Fruit fly (Drosophila melanogaster) whole organism, prepupa: ENCODE results near the gene CG45066.

Experiments used
- Blimp-1 ChIP-seq: fragments of 200-800 bp; sonication (Bioruptor generic); optimal IDR thresholded peaks from 3 replicates; lab custom pipeline; 2017; ENCODE audit warnings: missing biosample characterization, missing genetic modification characterization, mild to moderate bottlenecking, moderate library complexity, missing genetic modification reagents
- CG10669 ChIP-seq: fragments of 200-800 bp; sonication (Bioruptor generic); optimal IDR thresholded peaks from 3 replicates; lab custom pipeline; 2018; ENCODE audit warnings: missing biosample characterization, mild to moderate bottlenecking, missing genetic modification characterization, moderate library complexity
- CG11294 ChIP-seq: fragments of 200-800 bp; sonication (Bioruptor generic); IDR thresholded peaks from 2 replicates; pipeline ENCODE4 v1.3.6; 2022; ENCODE audit warnings: missing biosample characterization, missing genetic modification characterization
- CG15336 ChIP-seq: fragments of 200-800 bp; sonication (Bioruptor generic); IDR thresholded peaks from 2 replicates; pipeline ENCODE4 v1.3.6; 2022; ENCODE audit warnings: missing biosample characterization, missing genetic modification characterization
- CG3032 ChIP-seq: fragments of 200-800 bp; optimal IDR thresholded peaks from 2 replicates; lab custom pipeline; 2019; ENCODE audit warnings: missing biosample characterization, mild to moderate bottlenecking, missing genetic modification characterization, moderate library complexity
- CG31627 ChIP-seq: fragments of 200-800 bp; sonication (Bioruptor generic); optimal IDR thresholded peaks from 3 replicates; lab custom pipeline; 2016; ENCODE audit warnings: missing biosample characterization, missing genetic modification characterization
- CG32006 ChIP-seq: fragments of 200-800 bp; sonication (Bioruptor generic); optimal IDR thresholded peaks from 3 replicates; lab custom pipeline; 2017; ENCODE audit warnings: missing biosample characterization, mild to moderate bottlenecking, missing genetic modification characterization
- CG3919 ChIP-seq: fragments of 200-800 bp; sonication (Bioruptor generic); optimal IDR thresholded peaks from 3 replicates; lab custom pipeline; 2016; ENCODE audit warnings: missing biosample characterization, missing genetic modification characterization
- CG4318 ChIP-seq: fragments of 200-800 bp; sonication (Bioruptor generic); optimal IDR thresholded peaks from 3 replicates; lab custom pipeline; 2017; ENCODE audit warnings: missing biosample characterization, mild to moderate bottlenecking, missing genetic modification characterization
- CG6163 ChIP-seq: fragments of 200-800 bp; sonication (Bioruptor generic); IDR thresholded peaks from 3 replicates; pipeline ENCODE4 v1.3.6; 2022; ENCODE audit warnings: missing biosample characterization, missing genetic modification characterization
- CG6276 ChIP-seq: fragments of 200-800 bp; sonication (Bioruptor generic); optimal IDR thresholded peaks from 2 replicates; lab custom pipeline; 2017; ENCODE audit warnings: missing biosample characterization, mild to moderate bottlenecking, missing genetic modification characterization
- CG6808 ChIP-seq: fragments of 200-800 bp; sonication (Bioruptor generic); optimal IDR thresholded peaks from 3 replicates; lab custom pipeline; 2017; ENCODE audit warnings: missing biosample characterization, missing genetic modification characterization, mild to moderate bottlenecking, moderate library complexity, missing genetic modification reagents
- CG6854 ChIP-seq: fragments of 200-800 bp; sonication (Bioruptor generic); optimal IDR thresholded peaks from 2 replicates; lab custom pipeline; 2017; ENCODE audit warnings: missing biosample characterization, mild to moderate bottlenecking, missing genetic modification characterization
- CG7368 ChIP-seq: fragments of 200-800 bp; sonication (Bioruptor generic); optimal IDR thresholded peaks from 3 replicates; lab custom pipeline; 2016; ENCODE audit warnings: missing biosample characterization, missing genetic modification characterization
- CG8119 ChIP-seq: fragments of 200-800 bp; sonication (Bioruptor generic); IDR thresholded peaks from 3 replicates; pipeline ENCODE4 v1.3.6; 2022; ENCODE audit warnings: missing biosample characterization, missing genetic modification characterization
- CG8319 ChIP-seq: fragments of 200-800 bp; sonication (Bioruptor generic); optimal IDR thresholded peaks from 3 replicates; lab custom pipeline; 2016; ENCODE audit warnings: missing biosample characterization, missing genetic modification characterization
- CG8632 ChIP-seq: fragments of 200-800 bp; sonication (Bioruptor generic); optimal IDR thresholded peaks from 3 replicates; lab custom pipeline; 2016; ENCODE audit warnings: missing biosample characterization, missing genetic modification characterization
- Eip75B ChIP-seq: fragments of 200-800 bp; sonication (Bioruptor generic); optimal IDR thresholded peaks from 3 replicates; lab custom pipeline; 2016; ENCODE audit warnings: missing biosample characterization, missing genetic modification characterization
- Eip78C ChIP-seq: fragments of 200-800 bp; sonication (Bioruptor generic); peaks from one replicate; lab custom pipeline; 2016; ENCODE audit warnings: missing biosample characterization, missing genetic modification characterization
- Eip93F ChIP-seq: fragments of 200-800 bp; sonication (Bioruptor generic); optimal IDR thresholded peaks from 2 replicates; lab custom pipeline; 2016; ENCODE audit warnings: missing biosample characterization, mild to moderate bottlenecking, missing genetic modification characterization
- Ets96B ChIP-seq: fragments of 200-800 bp; optimal IDR thresholded peaks from 2 replicates; lab custom pipeline; 2019; ENCODE audit warnings: missing biosample characterization, mild to moderate bottlenecking, missing genetic modification characterization, moderate library complexity
- Hr39 ChIP-seq: fragments of 200-800 bp; sonication (Bioruptor generic); optimal IDR thresholded peaks from 2 replicates; lab custom pipeline; 2016; ENCODE audit warnings: missing biosample characterization, missing genetic modification characterization
- Lpt ChIP-seq: fragments of 200-800 bp; sonication (Bioruptor generic); optimal IDR thresholded peaks from 3 replicates; lab custom pipeline; 2016; ENCODE audit warnings: missing biosample characterization, missing genetic modification characterization
- Met ChIP-seq: fragments of 200-800 bp; sonication (Bioruptor generic); optimal IDR thresholded peaks from 3 replicates; lab custom pipeline; 2016; ENCODE audit warnings: missing biosample characterization, missing genetic modification characterization
- OdsH ChIP-seq: fragments of 200-800 bp; sonication (Bioruptor generic); optimal IDR thresholded peaks from 3 replicates; lab custom pipeline; 2016; ENCODE audit warnings: missing biosample characterization, missing genetic modification characterization
- Smox ChIP-seq: fragments of 200-800 bp; sonication (Bioruptor generic); optimal IDR thresholded peaks from 3 replicates; lab custom pipeline; 2016; ENCODE audit warnings: missing biosample characterization, missing genetic modification characterization
- Sox14 ChIP-seq: fragments of 200-800 bp; sonication (Bioruptor generic); optimal IDR thresholded peaks from 3 replicates; lab custom pipeline; 2016; ENCODE audit warnings: missing biosample characterization, missing genetic modification characterization
- Sox15 ChIP-seq: fragments of 200-800 bp; sonication (Bioruptor generic); optimal IDR thresholded peaks from 3 replicates; lab custom pipeline; 2016; ENCODE audit warnings: missing biosample characterization, missing genetic modification characterization
- achi ChIP-seq: fragments of 200-800 bp; sonication (Bioruptor generic); optimal IDR thresholded peaks from 3 replicates; lab custom pipeline; 2016; ENCODE audit warnings: missing biosample characterization, missing genetic modification characterization
- dac ChIP-seq: fragments of 200-800 bp; sonication (Bioruptor generic); optimal IDR thresholded peaks from 2 replicates; lab custom pipeline; 2017; ENCODE audit warnings: missing biosample characterization, mild to moderate bottlenecking, missing genetic modification characterization
- eg ChIP-seq: fragments of 200-800 bp; sonication (Bioruptor generic); IDR thresholded peaks from 3 replicates; pipeline ENCODE4 v1.3.6; 2022; ENCODE audit warnings: missing biosample characterization, missing genetic modification characterization
- esn ChIP-seq: fragments of 200-800 bp; sonication (Bioruptor generic); optimal IDR thresholded peaks from 2 replicates; lab custom pipeline; 2016; ENCODE audit warnings: missing biosample characterization, mild to moderate bottlenecking, missing genetic modification characterization, moderate library complexity
- fd59A ChIP-seq: fragments of 200-800 bp; sonication (Bioruptor generic); optimal IDR thresholded peaks from 2 replicates; lab custom pipeline; 2017; ENCODE audit warnings: missing biosample characterization, mild to moderate bottlenecking, missing genetic modification characterization, missing genetic modification reagents
- fd85E ChIP-seq: fragments of 200-800 bp; sonication (Bioruptor generic); optimal IDR thresholded peaks from 3 replicates; lab custom pipeline; 2016; ENCODE audit warnings: missing biosample characterization, missing genetic modification characterization
- fkh ChIP-seq: fragments of 200-800 bp; sonication (Bioruptor generic); optimal IDR thresholded peaks from 3 replicates; lab custom pipeline; 2017; ENCODE audit warnings: missing biosample characterization, mild to moderate bottlenecking, missing genetic modification characterization, moderate library complexity
- lz ChIP-seq: fragments of 200-800 bp; sonication (Bioruptor generic); optimal IDR thresholded peaks from 3 replicates; lab custom pipeline; 2016; ENCODE audit warnings: missing biosample characterization, missing genetic modification characterization
- net ChIP-seq: fragments of 200-800 bp; sonication (Bioruptor generic); optimal IDR thresholded peaks from 3 replicates; lab custom pipeline; 2016; ENCODE audit warnings: missing biosample characterization, missing genetic modification characterization
- pdm3 ChIP-seq: fragments of 200-800 bp; sonication (Bioruptor generic); optimal IDR thresholded peaks from 3 replicates; lab custom pipeline; 2016; ENCODE audit warnings: missing biosample characterization, missing genetic modification characterization
- spab ChIP-seq: fragments of 200-800 bp; sonication (Bioruptor generic); optimal IDR thresholded peaks from 2 replicates; lab custom pipeline; 2017; ENCODE audit warnings: missing biosample characterization, mild to moderate bottlenecking, missing genetic modification characterization, missing genetic modification reagents
- ss ChIP-seq, 2 experiments: fragments of 200-800 bp; sonication (Bioruptor generic); optimal IDR thresholded peaks; 2 replicates in 1 of 2; 3 replicates in 1 of 2; lab custom pipeline; 2017 to 2018; ENCODE audit warnings: mild to moderate bottlenecking in 2 of 2, missing biosample characterization in 2 of 2, missing genetic modification characterization in 2 of 2, moderate library complexity in 1 of 2
- svp ChIP-seq: fragments of 200-800 bp; sonication (Bioruptor generic); peaks from one replicate; lab custom pipeline; 2016; ENCODE audit warnings: missing biosample characterization, missing genetic modification characterization
- vri ChIP-seq: fragments of 200-800 bp; sonication (Bioruptor generic); optimal IDR thresholded peaks from 3 replicates; lab custom pipeline; 2016; ENCODE audit warnings: missing biosample characterization, mild to moderate bottlenecking, missing genetic modification characterization

The CG45066 gene

dm6 chr3L:3143383-3143962 is 32.4 kb upstream of the CG45066 start, which contains the start of the genes CG11537 and Alg2 (continued):
- TF ChIP-seq Lpt (GFP tag; lab: Kevin White, UChicago) (no peak), CG6808 (GFP tag; lab: Kevin White, UChicago) (no peak), achi (GFP tag; lab: Kevin White, UChicago) (peak; percentile 88), CG31627 (GFP tag; lab: Kevin White, UChicago) (peak; percentile 15), CG32006 (GFP tag; lab: Kevin White, UChicago) (no peak), CG8632 (GFP tag; lab: Kevin White, UChicago) (no peak), CG8319 (GFP tag; lab: Kevin White, UChicago) (no peak), CG3032 (tag; lab: Kevin White, UChicago) (peak; percentile 36)

- TF ChIP-seq CG6808 (GFP tag; lab: Kevin White, UChicago) = no peak
- no peak for TF ChIP-seq CG10669 (GFP tag; lab: Kevin White, UChicago)
- TF ChIP-seq net (GFP tag; lab: Kevin White, UChicago) = no peak
- no peak for TF ChIP-seq Eip93F
- TF ChIP-seq ss (GFP tag; optimal IDR thresholded peaks at IDR 0.05; lab: Kevin White, UChicago) = no peak
- TF ChIP-seq CG8119 (GFP tag; lab: Robert Waterston, UW) = no peak
- TF ChIP-seq fd85E (GFP tag; lab: Kevin White, UChicago) = no peak
- peak; percentile 65 for TF ChIP-seq fkh (GFP tag; lab: Kevin White, UChicago)
- no peak for TF ChIP-seq dac (GFP tag; lab: Kevin White, UChicago)
- TF ChIP-seq fd59A (GFP tag; lab: Kevin White, UChicago) = no peak
- TF ChIP-seq Met (GFP tag; lab: Kevin White, UChicago) = no peak
- no peak for TF ChIP-seq CG6163 (GFP tag; lab: Robert Waterston, UW)
- no peak for TF ChIP-seq Eip75B
- TF ChIP-seq svp (GFP tag; lab: Kevin White, UChicago) = no peak
- TF ChIP-seq Eip78C (GFP tag; lab: Kevin White, UChicago) = peak; percentile 39
- no peak for TF ChIP-seq Sox14 (GFP tag; lab: Kevin White, UChicago)
These were observed 31.7 kb upstream of the CG45066 start for dm6 chr3L:3142516-3143382.

- TF ChIP-seq Blimp-1 (GFP tag; lab: Kevin White, UChicago) (peak; percentile 77), CG6854 (no peak), Eip75B (peak; percentile 4), Ets96B (tag; lab: Kevin White, UChicago) (no peak), CG11294 (peak; percentile 9; the same call in 1 of the 2 replicates)
These were observed 30.4 kb upstream of the CG45066 start for dm6 chr3L:3141411-3141810.

- no peak for TF ChIP-seq CG4318
- no peak for TF ChIP-seq fd59A (GFP tag; lab: Kevin White, UChicago)
- no peak for TF ChIP-seq lz (GFP tag; lab: Kevin White, UChicago)
- TF ChIP-seq CG6276 (GFP tag; lab: Kevin White, UChicago) = no peak
- TF ChIP-seq CG15336 (GFP tag; lab: Robert Waterston, UW) = no peak
- TF ChIP-seq OdsH (GFP tag; lab: Kevin White, UChicago) = no peak
- TF ChIP-seq Blimp-1 (GFP tag; lab: Kevin White, UChicago) = no peak
- no peak for TF ChIP-seq pdm3 (GFP tag; lab: Kevin White, UChicago)
- no peak for TF ChIP-seq Eip75B
- TF ChIP-seq CG7368 = no peak
- TF ChIP-seq CG3919 (GFP tag; lab: Kevin White, UChicago) = peak; percentile 9
- 0 out of 3 replicates have a peak, but pooled peaks have one; percentile 18 for TF ChIP-seq CG8119 (GFP tag; lab: Robert Waterston, UW)
- no peak for TF ChIP-seq CG3032 (tag; lab: Kevin White, UChicago)
- TF ChIP-seq Eip93F = no peak
- TF ChIP-seq Met (GFP tag; lab: Kevin White, UChicago) = no peak
- no peak for TF ChIP-seq CG32006 (GFP tag; lab: Kevin White, UChicago)
- no peak for TF ChIP-seq Hr39 (GFP tag; lab: Kevin White, UChicago)
- TF ChIP-seq Ets96B (tag; lab: Kevin White, UChicago) = no peak
- no peak for TF ChIP-seq svp (GFP tag; lab: Kevin White, UChicago)
- TF ChIP-seq Sox15 (GFP tag; lab: Kevin White, UChicago) = no peak
- TF ChIP-seq eg (GFP tag; lab: Robert Waterston, UW) = no peak
- peak; percentile 0 for TF ChIP-seq vri (GFP tag; lab: Kevin White, UChicago)
- TF ChIP-seq Lpt (GFP tag; lab: Kevin White, UChicago) = no peak
- no peak for TF ChIP-seq esn
- no peak for TF ChIP-seq spab (GFP tag; lab: Kevin White, UChicago)
- no peak for TF ChIP-seq Smox (GFP tag; lab: Kevin White, UChicago)
These were observed 23.1 kb upstream of the CG45066 start for dm6 chr3L:3134064-3134545.
